Worm (Caenorhabditis elegans) whole organism, mixed stage, embryonic: ENCODE data around the gene brc-1.
A peak's percentile ranks its signal among the peaks of the same experiment; 100 is the strongest.

Experiments
- M03D4.4 ChIP-seq: sonication (generic microtip); optimal IDR thresholded peaks from 2 replicates; lab custom pipeline; 2017; ENCODE audit warnings: mild to moderate bottlenecking, missing genetic modification characterization, missing compliant biosample characterization
- bed-3 ChIP-seq: fragments of 200-800 bp; sonication (Bioruptor generic); optimal IDR thresholded peaks from 3 replicates; lab custom pipeline; 2018; ENCODE audit warnings: mild to moderate bottlenecking, missing genetic modification characterization, moderate library complexity, missing compliant biosample characterization
- ceh-39 ChIP-seq: fragments of 150-350 bp; optimal IDR thresholded peaks from 2 replicates; lab custom pipeline; 2014; ENCODE audit warnings: missing biosample characterization, missing genetic modification characterization
- ceh-43 ChIP-seq: fragments of 200-800 bp; sonication (Bioruptor generic); optimal IDR thresholded peaks from 2 replicates; lab custom pipeline; 2018; ENCODE audit warnings: mild to moderate bottlenecking, missing genetic modification characterization, moderate library complexity, missing compliant biosample characterization
- ceh-83 ChIP-seq: fragments of 200-800 bp; sonication (Bioruptor generic); optimal IDR thresholded peaks from 2 replicates; lab custom pipeline; 2018; ENCODE audit warnings: mild to moderate bottlenecking, missing genetic modification characterization, missing compliant biosample characterization
- ces-1 ChIP-seq: fragments of 150-350 bp; optimal IDR thresholded peaks from 2 replicates; lab custom pipeline; 2014; ENCODE audit warnings: missing biosample characterization, missing genetic modification reagents, missing genetic modification characterization
- cnd-1 ChIP-seq: fragments of 200-800 bp; sonication (Bioruptor generic); optimal IDR thresholded peaks from 2 replicates; lab custom pipeline; 2018; ENCODE audit warnings: mild to moderate bottlenecking, missing genetic modification characterization, missing compliant biosample characterization
- drap-1 ChIP-seq: fragments of 200-800 bp; sonication (Bioruptor generic); optimal IDR thresholded peaks from 3 replicates; lab custom pipeline; 2018; ENCODE audit warnings: mild to moderate bottlenecking, missing genetic modification characterization, missing compliant biosample characterization
- elt-1 ChIP-seq: sonication (generic microtip); optimal IDR thresholded peaks from 2 replicates; lab custom pipeline; 2017; ENCODE audit warnings: missing genetic modification characterization, mild to moderate bottlenecking, missing compliant biosample characterization, antibody characterized with exemption, moderate library complexity, borderline replicate concordance; ENCODE audit not compliant: insufficient read depth
- elt-3 ChIP-seq: fragments of 150-350 bp; optimal IDR thresholded peaks from 2 replicates; lab custom pipeline; 2014; ENCODE audit warnings: missing biosample characterization, missing genetic modification characterization
- flh-1 ChIP-seq: fragments of 200-800 bp; sonication (Bioruptor generic); optimal IDR thresholded peaks from 2 replicates; lab custom pipeline; 2018; ENCODE audit warnings: mild to moderate bottlenecking, missing genetic modification characterization, moderate library complexity, missing compliant biosample characterization
- ham-2 ChIP-seq: fragments of 200-800 bp; sonication (Bioruptor generic); optimal IDR thresholded peaks from 2 replicates; lab custom pipeline; 2018; ENCODE audit warnings: mild to moderate bottlenecking, missing genetic modification characterization, missing compliant biosample characterization
- hlh-1 ChIP-seq: fragments of 150-350 bp; optimal IDR thresholded peaks from 2 replicates; lab custom pipeline; 2014; ENCODE audit warnings: missing biosample characterization, missing genetic modification reagents, missing genetic modification characterization
- lin-13 ChIP-seq: fragments of 150-350 bp; optimal IDR thresholded peaks from 2 replicates; lab custom pipeline; 2014; ENCODE audit warnings: missing biosample characterization, missing genetic modification characterization
- lin-32 ChIP-seq: fragments of 200-800 bp; sonication (Bioruptor generic); optimal IDR thresholded peaks from 2 replicates; lab custom pipeline; 2018; ENCODE audit warnings: mild to moderate bottlenecking, missing genetic modification characterization, missing compliant biosample characterization
- lsy-2 ChIP-seq: fragments of 150-350 bp; optimal IDR thresholded peaks from 2 replicates; lab custom pipeline; 2014; ENCODE audit warnings: missing biosample characterization, missing genetic modification characterization
- mab-5 ChIP-seq: fragments of 150-350 bp; optimal IDR thresholded peaks from 2 replicates; lab custom pipeline; 2014; ENCODE audit warnings: missing biosample characterization, missing genetic modification characterization
- mep-1 ChIP-seq: fragments of 150-350 bp; optimal IDR thresholded peaks from 2 replicates; lab custom pipeline; 2017; ENCODE audit warnings: missing biosample characterization, missing genetic modification reagents, missing genetic modification characterization, inconsistent platforms
- nhr-12 ChIP-seq: fragments of 150-350 bp; optimal IDR thresholded peaks from 2 replicates; lab custom pipeline; 2014; ENCODE audit warnings: missing biosample characterization, missing genetic modification characterization
- nhr-2 ChIP-seq: fragments of 150-350 bp; optimal IDR thresholded peaks from 2 replicates; lab custom pipeline; 2014; ENCODE audit warnings: missing biosample characterization, missing genetic modification characterization
- nhr-237 ChIP-seq: fragments of 150-350 bp; optimal IDR thresholded peaks from 2 replicates; lab custom pipeline; 2014; ENCODE audit warnings: missing biosample characterization, missing genetic modification characterization
- nhr-28 ChIP-seq: fragments of 150-350 bp; optimal IDR thresholded peaks from 2 replicates; lab custom pipeline; 2014; ENCODE audit warnings: missing biosample characterization, missing genetic modification characterization
- nhr-76 ChIP-seq: sonication (generic microtip); optimal IDR thresholded peaks from 2 replicates; lab custom pipeline; 2017; ENCODE audit warnings: missing biosample characterization, missing genetic modification characterization
- sem-2 ChIP-seq: fragments of 200-800 bp; sonication (Bioruptor generic); optimal IDR thresholded peaks from 2 replicates; lab custom pipeline; 2018; ENCODE audit warnings: mild to moderate bottlenecking, missing genetic modification characterization, missing compliant biosample characterization
- snpc-4 ChIP-seq: fragments of 150-350 bp; optimal IDR thresholded peaks from 2 replicates; lab custom pipeline; 2014; ENCODE audit warnings: missing biosample characterization, missing genetic modification characterization
- tbx-8 ChIP-seq: fragments of 200-800 bp; sonication (Bioruptor generic); optimal IDR thresholded peaks from 2 replicates; lab custom pipeline; 2018; ENCODE audit warnings: mild to moderate bottlenecking, missing genetic modification characterization, moderate library complexity, missing compliant biosample characterization
- unc-120 ChIP-seq: sonication (generic microtip); optimal IDR thresholded peaks from 2 replicates; lab custom pipeline; 2017; ENCODE audit warnings: missing genetic modification characterization, missing compliant biosample characterization; ENCODE audit not compliant: poor library complexity, severe bottlenecking
- unc-39 ChIP-seq: fragments of 150-350 bp; optimal IDR thresholded peaks from 2 replicates; lab custom pipeline; 2014; ENCODE audit warnings: missing biosample characterization, missing genetic modification characterization
- unc-62 ChIP-seq: fragments of 150-350 bp; optimal IDR thresholded peaks from 2 replicates; lab custom pipeline; 2014; ENCODE audit warnings: missing biosample characterization, missing genetic modification reagents, missing genetic modification characterization
- zip-8 ChIP-seq: fragments of 150-350 bp; optimal IDR thresholded peaks from 2 replicates; lab custom pipeline; 2014; ENCODE audit warnings: missing biosample characterization, missing genetic modification characterization
- ztf-11 ChIP-seq: fragments of 150-350 bp; optimal IDR thresholded peaks from 2 replicates; lab custom pipeline; 2014; ENCODE audit warnings: missing biosample characterization, missing genetic modification characterization

brc-1 gene

DNA sequence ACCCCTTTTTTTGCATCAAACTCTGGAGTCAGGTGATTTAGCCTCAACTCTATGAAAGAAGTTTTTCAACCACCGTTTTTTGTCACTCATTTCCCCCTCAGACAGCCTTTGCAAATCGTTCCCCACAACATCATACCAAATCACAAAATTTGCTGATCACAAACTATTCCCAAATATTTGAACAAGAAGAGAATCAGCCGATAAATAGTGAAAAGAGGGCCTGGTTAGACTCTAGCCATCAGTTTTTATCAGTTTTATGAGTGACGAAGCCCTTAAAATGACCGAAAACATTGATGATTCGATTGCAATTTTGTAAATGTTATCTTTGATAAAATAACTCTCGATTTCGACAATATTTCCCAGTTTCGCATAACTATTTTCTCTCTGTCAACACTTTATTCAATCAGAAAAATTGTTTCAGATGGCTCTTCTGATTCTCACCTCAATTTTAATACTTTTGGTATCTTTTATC is 27.9 kb downstream of the brc-1 start, which contains the start of gene cyp-25A2:
Gene cyp-25A2, plus strand, starts transcription at position 422 of the 472 bp plus-strand sequence.
- no peak for TF ChIP-seq sem-2 (GFP tag; lab: Kevin White, UChicago)
- TF ChIP-seq mep-1 = no peak
- TF ChIP-seq flh-1 = no peak
- no peak for TF ChIP-seq unc-39 (tag; lab: Kevin White, UChicago)
- TF ChIP-seq nhr-2 (tag; lab: Kevin White, UChicago) = no peak

DNA sequence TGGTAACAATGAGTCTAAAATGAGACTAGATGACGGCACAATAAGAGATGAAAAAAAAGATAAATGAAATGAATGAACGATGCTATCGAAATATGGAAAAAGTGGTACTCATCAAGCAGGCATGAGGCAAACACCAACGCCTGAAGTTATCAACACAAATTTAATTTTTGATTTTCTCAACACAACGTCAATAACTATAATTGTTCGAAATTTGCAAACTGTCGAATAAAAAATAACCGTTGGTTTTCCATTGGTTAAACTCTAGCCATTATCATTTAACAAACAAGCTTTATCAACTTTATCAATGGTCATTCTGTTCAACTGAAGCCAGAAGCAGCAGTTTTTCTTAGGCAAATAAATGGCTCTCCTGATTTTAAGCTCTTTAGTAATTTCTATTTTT is 30.5 kb downstream of the brc-1 start, which contains the start of gene cyp-25A1:
Gene cyp-25A1, plus strand, starts transcription at position 301 of the 400 bp plus-strand sequence.
- TF ChIP-seq ces-1 (GFP tag; lab: Kevin White, UChicago) = no peak
- TF ChIP-seq ceh-83 = no peak
- no peak for TF ChIP-seq snpc-4 (tag; lab: Kevin White, UChicago)

DNA sequence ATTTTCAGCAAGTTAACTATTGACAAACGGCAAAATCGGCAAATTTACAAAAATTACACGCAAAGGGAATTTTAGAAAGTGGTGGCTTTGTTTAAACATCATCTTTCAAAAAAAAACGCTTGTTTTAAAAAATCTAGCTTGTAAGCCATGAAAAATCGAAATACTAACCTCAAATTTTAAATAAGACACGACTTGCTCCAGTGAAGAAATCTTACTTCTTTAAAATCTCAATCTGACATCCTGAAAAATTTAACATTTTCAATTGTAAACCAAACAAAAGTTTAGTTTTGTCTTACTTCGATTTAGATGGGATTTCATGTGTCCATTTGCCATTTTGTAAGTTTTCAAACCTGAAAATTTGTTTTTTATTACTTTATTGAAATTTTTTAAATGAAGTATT is 31.0 kb downstream of the brc-1 start:
- TF ChIP-seq ces-1 (GFP tag; lab: Kevin White, UChicago) (no peak), cnd-1 (no peak), unc-39 (tag; lab: Kevin White, UChicago) (no peak), ceh-39 (tag; lab: Kevin White, UChicago) (no peak), lsy-2 (no peak), flh-1 (no peak), nhr-237 (tag; lab: Kevin White, UChicago) (no peak), lin-13 (tag; lab: Kevin White, UChicago) (no peak), nhr-76 (no peak), lin-32 (GFP tag; lab: Kevin White, UChicago) (no peak), nhr-28 (tag; lab: Kevin White, UChicago) (no peak), nhr-12 (tag; lab: Kevin White, UChicago) (no peak), snpc-4 (tag; lab: Kevin White, UChicago) (no peak), unc-62 (GFP tag; lab: Kevin White, UChicago) (no peak), ham-2 (GFP tag; lab: Kevin White, UChicago) (no peak), elt-3 (tag; lab: Kevin White, UChicago) (no peak), unc-120 (tag; lab: Kevin White, UChicago) (no peak), bed-3 (GFP tag; lab: Kevin White, UChicago) (no peak), M03D4.4 (no peak)

DNA sequence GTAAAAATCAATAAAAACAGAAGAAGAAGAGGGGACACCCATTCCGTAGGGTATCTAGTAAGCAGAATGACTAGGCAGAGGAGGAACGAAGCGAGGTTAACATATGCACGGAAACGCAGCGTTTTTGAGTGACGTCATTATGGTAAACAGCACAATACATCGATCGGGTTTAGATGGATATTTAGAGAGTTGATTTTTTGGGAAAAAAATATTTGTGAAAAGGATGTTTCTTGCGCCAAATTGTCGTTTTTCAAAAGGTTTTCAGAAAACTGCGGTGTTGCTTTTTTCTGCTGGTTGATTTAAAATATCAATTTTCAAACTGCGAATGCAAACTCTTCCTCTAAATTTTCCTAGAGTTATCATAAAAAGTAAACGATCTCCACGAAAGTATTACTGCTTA is 31.4 kb downstream of the brc-1 start, which contains the start of gene C36A4.10:
Gene C36A4.10, minus strand, starts transcription at position 101 of the 400 bp plus-strand sequence.
- no peak for TF ChIP-seq nhr-28 (tag; lab: Kevin White, UChicago)
- TF ChIP-seq cnd-1 = peak; percentile 1
- no peak for TF ChIP-seq ztf-11
- TF ChIP-seq zip-8 (tag; lab: Kevin White, UChicago) = peak; percentile 29

DNA sequence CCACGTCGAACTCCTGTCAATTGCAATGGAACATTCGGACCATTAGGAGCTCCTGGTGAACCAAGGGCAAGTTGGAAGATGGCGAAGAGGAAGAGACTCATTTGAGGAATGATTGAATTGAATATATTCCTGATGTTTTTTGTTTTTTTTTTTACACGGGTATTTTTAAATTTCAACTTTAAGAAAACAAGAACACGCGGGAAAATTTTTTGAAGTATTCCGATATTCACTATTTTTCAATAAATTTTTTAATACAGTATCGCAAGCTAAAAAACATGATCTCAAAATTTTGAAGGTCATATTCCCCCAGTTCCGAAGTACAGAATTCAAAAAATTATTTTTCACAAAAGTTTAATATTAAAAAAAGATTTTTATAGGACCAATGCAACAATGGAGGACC is 33.7 kb downstream of the brc-1 start, which contains the start of gene cnnm-5:
Gene cnnm-5, minus strand, starts transcription at position 101 of the 400 bp plus-strand sequence.
- TF ChIP-seq nhr-237 (tag; lab: Kevin White, UChicago) (no peak), unc-62 (GFP tag; lab: Kevin White, UChicago) (no peak), cnd-1 (no peak), elt-3 (tag; lab: Kevin White, UChicago) (no peak)
- TF ChIP-seq, all 35 proteins: peak for 0

DNA sequence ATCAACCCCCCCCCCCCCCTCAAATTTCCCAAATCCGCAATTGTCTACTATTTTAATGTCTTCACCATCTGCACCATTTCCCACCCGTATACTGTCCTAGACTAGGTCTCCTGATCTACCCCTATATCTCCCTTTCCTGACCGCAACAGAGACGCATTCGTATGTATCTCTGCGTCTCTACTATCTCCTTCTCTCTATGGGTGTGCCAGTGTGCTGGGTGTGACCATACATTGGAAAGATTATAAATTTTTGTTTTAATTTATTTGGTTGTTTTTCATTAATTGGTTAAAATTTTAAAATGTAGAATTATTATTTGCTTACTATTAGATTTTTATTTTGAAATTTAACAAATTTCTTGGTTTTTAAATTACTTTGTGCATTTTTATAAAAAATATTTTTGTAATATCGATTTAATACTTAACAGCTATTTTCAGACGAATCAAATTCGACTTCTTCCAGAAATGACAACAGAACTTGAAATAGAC is 40.8 kb downstream of the brc-1 start, which contains the start of gene amx-1:
Gene amx-1, plus strand, starts transcription at position 435 of the 485 bp plus-strand sequence.
- TF ChIP-seq ham-2 (GFP tag; lab: Kevin White, UChicago) (no peak), ces-1 (GFP tag; lab: Kevin White, UChicago) (peak; percentile 14), hlh-1 (peak; percentile 2), ceh-83 (no peak), M03D4.4 (no peak), cnd-1 (peak; percentile 10), ceh-39 (tag; lab: Kevin White, UChicago) (no peak), elt-1 (tag; lab: Kevin White, UChicago) (peak; percentile 26), unc-62 (GFP tag; lab: Kevin White, UChicago) (no peak), nhr-2 (tag; lab: Kevin White, UChicago) (peak; percentile 56), mab-5 (tag; lab: Kevin White, UChicago) (no peak), nhr-76 (no peak), snpc-4 (tag; lab: Kevin White, UChicago) (no peak), drap-1 (GFP tag; lab: Kevin White, UChicago) (no peak), tbx-8 (GFP tag; lab: Kevin White, UChicago) (no peak), mep-1 (no peak), unc-120 (tag; lab: Kevin White, UChicago) (no peak), ceh-43 (GFP tag; lab: Kevin White, UChicago) (no peak)
